Fruit fly (Drosophila melanogaster) whole organism, embryonic: ENCODE data around the gene CG5104.

Source experiments
- Antp ChIP-seq: fragments of 200-800 bp; sonication (Bioruptor generic); optimal IDR thresholded peaks from 3 replicates; lab custom pipeline; 2016; ENCODE audit warnings: missing biosample characterization, missing genetic modification characterization
- Bteb2 ChIP-seq: fragments of 200-800 bp; sonication (Bioruptor generic); optimal IDR thresholded peaks from 2 replicates; lab custom pipeline; 2016; ENCODE audit warnings: missing biosample characterization, missing genetic modification characterization
- C15 ChIP-seq: fragments of 200-800 bp; sonication (Bioruptor generic); IDR thresholded peaks from 3 replicates; pipeline ENCODE4 v1.3.6; 2022; ENCODE audit warnings: missing biosample characterization, missing genetic modification characterization
- CG12769 ChIP-seq: fragments of 200-800 bp; sonication (Bioruptor generic); optimal IDR thresholded peaks from 2 replicates; lab custom pipeline; 2019; ENCODE audit warnings: missing biosample characterization, mild to moderate bottlenecking, missing genetic modification characterization, moderate library complexity
- CG12942 ChIP-seq: fragments of 200-800 bp; sonication (Bioruptor generic); optimal IDR thresholded peaks from 3 replicates; lab custom pipeline; 2016; ENCODE audit warnings: missing biosample characterization, missing genetic modification characterization
- CG14965 ChIP-seq: fragments of 200-800 bp; sonication (Bioruptor generic); optimal IDR thresholded peaks from 2 replicates; lab custom pipeline; 2016; ENCODE audit warnings: missing biosample characterization, missing genetic modification characterization, borderline replicate concordance
- CG17359 ChIP-seq: fragments of 200-800 bp; sonication (Bioruptor generic); optimal IDR thresholded peaks from 3 replicates; lab custom pipeline; 2018; ENCODE audit warnings: missing biosample characterization, mild to moderate bottlenecking, missing genetic modification characterization, moderate library complexity
- CG17612 ChIP-seq: fragments of 200-800 bp; sonication (Bioruptor generic); IDR thresholded peaks from 2 replicates; pipeline ENCODE4 v1.3.6; 2022; ENCODE audit warnings: missing biosample characterization, missing genetic modification characterization
- CG18262 ChIP-seq: fragments of 200-800 bp; optimal IDR thresholded peaks from 3 replicates; lab custom pipeline; 2019; ENCODE audit warnings: missing biosample characterization, mild to moderate bottlenecking, missing genetic modification characterization, moderate library complexity
- CG18599 ChIP-seq: fragments of 200-800 bp; sonication (Bioruptor generic); optimal IDR thresholded peaks from 3 replicates; lab custom pipeline; 2017; ENCODE audit warnings: missing biosample characterization, missing genetic modification characterization, mild to moderate bottlenecking, moderate library complexity, missing genetic modification reagents
- CG18619 ChIP-seq: fragments of 200-800 bp; sonication (Bioruptor generic); optimal IDR thresholded peaks from 3 replicates; lab custom pipeline; 2017; ENCODE audit warnings: missing biosample characterization, mild to moderate bottlenecking, missing genetic modification characterization
- CG2116 ChIP-seq: fragments of 200-800 bp; sonication (Bioruptor generic); optimal IDR thresholded peaks from 3 replicates; lab custom pipeline; 2018; ENCODE audit warnings: missing biosample characterization, mild to moderate bottlenecking, missing genetic modification characterization
- CG30403 ChIP-seq: fragments of 200-800 bp; sonication (Bioruptor generic); optimal IDR thresholded peaks from 3 replicates; lab custom pipeline; 2016; ENCODE audit warnings: missing biosample characterization, missing genetic modification characterization
- CG32767 ChIP-seq: fragments of 200-800 bp; sonication (Bioruptor generic); IDR thresholded peaks from 2 replicates; pipeline ENCODE4 v1.3.6; 2022; ENCODE audit warnings: missing biosample characterization, missing genetic modification characterization
- CG33213 ChIP-seq: fragments of 200-800 bp; sonication (Bioruptor generic); optimal IDR thresholded peaks from 3 replicates; lab custom pipeline; 2016; ENCODE audit warnings: missing biosample characterization, missing genetic modification characterization
- CG3995 ChIP-seq: fragments of 200-800 bp; sonication (Bioruptor generic); optimal IDR thresholded peaks from 3 replicates; lab custom pipeline; 2016; ENCODE audit warnings: missing biosample characterization, missing genetic modification characterization
- CG8089 ChIP-seq: fragments of 200-800 bp; sonication (Bioruptor generic); optimal IDR thresholded peaks from 3 replicates; lab custom pipeline; 2016; ENCODE audit warnings: missing biosample characterization, missing genetic modification characterization
- CG8924 ChIP-seq: fragments of 200-800 bp; optimal IDR thresholded peaks from 3 replicates; lab custom pipeline; 2019; ENCODE audit warnings: missing biosample characterization, mild to moderate bottlenecking, missing genetic modification characterization, moderate library complexity
- CG9215 ChIP-seq: fragments of 200-800 bp; sonication (Bioruptor generic); IDR thresholded peaks from 2 replicates; pipeline ENCODE4 v1.3.6; 2022; ENCODE audit warnings: missing biosample characterization, missing genetic modification characterization
- CG9817 ChIP-seq: fragments of 200-800 bp; sonication (Bioruptor generic); optimal IDR thresholded peaks from 2 replicates; lab custom pipeline; 2018; ENCODE audit warnings: missing biosample characterization, mild to moderate bottlenecking, missing genetic modification characterization, moderate library complexity
- CoRest ChIP-seq: fragments of 200-800 bp; sonication (Bioruptor generic); optimal IDR thresholded peaks from 3 replicates; lab custom pipeline; 2018; ENCODE audit warnings: missing biosample characterization, mild to moderate bottlenecking, missing genetic modification characterization, moderate library complexity
- Dbx ChIP-seq: fragments of 200-800 bp; sonication (Bioruptor generic); IDR thresholded peaks from 3 replicates; pipeline ENCODE4 v1.3.6; 2022; ENCODE audit warnings: missing biosample characterization, missing genetic modification characterization
- Dip2 ChIP-seq: fragments of 200-800 bp; sonication (Bioruptor generic); IDR thresholded peaks from 2 replicates; pipeline ENCODE4 v1.3.6; 2022; ENCODE audit warnings: missing biosample characterization, missing genetic modification characterization
- H15 ChIP-seq: fragments of 200-800 bp; sonication (Bioruptor generic); IDR thresholded peaks from 3 replicates; pipeline ENCODE4 v1.3.6; 2022; ENCODE audit warnings: missing biosample characterization, missing genetic modification characterization
- HLH54F ChIP-seq: fragments of 200-800 bp; sonication (Bioruptor generic); optimal IDR thresholded peaks from 3 replicates; lab custom pipeline; 2016; ENCODE audit warnings: missing biosample characterization, missing genetic modification characterization
- Hand ChIP-seq: fragments of 200-800 bp; sonication (Bioruptor generic); optimal IDR thresholded peaks from 2 replicates; lab custom pipeline; 2017; ENCODE audit warnings: mild to moderate bottlenecking, missing biosample characterization, missing genetic modification reagents, missing genetic modification characterization
- Kr ChIP-seq: fragments of 200-800 bp; sonication (Bioruptor generic); optimal IDR thresholded peaks from 2 replicates; lab custom pipeline; 2017; ENCODE audit warnings: missing biosample characterization, mild to moderate bottlenecking, missing genetic modification characterization
- Lhr ChIP-seq: fragments of 200-800 bp; sonication (Bioruptor generic); optimal IDR thresholded peaks from 3 replicates; lab custom pipeline; 2017; ENCODE audit warnings: mild to moderate bottlenecking, missing biosample characterization, missing genetic modification reagents, missing genetic modification characterization
- MESR4 ChIP-seq: fragments of 200-800 bp; sonication (Bioruptor generic); optimal IDR thresholded peaks from 2 replicates; lab custom pipeline; 2018; ENCODE audit warnings: missing biosample characterization, mild to moderate bottlenecking, missing genetic modification characterization, moderate library complexity
- Myb ChIP-seq: fragments of 200-800 bp; sonication (Bioruptor generic); optimal IDR thresholded peaks from 2 replicates; lab custom pipeline; 2016; ENCODE audit warnings: missing biosample characterization, missing genetic modification characterization
- Nf-YC ChIP-seq: fragments of 200-800 bp; optimal IDR thresholded peaks from 3 replicates; lab custom pipeline; 2019; ENCODE audit warnings: missing biosample characterization, mild to moderate bottlenecking, missing genetic modification characterization, moderate library complexity
- Sox100B ChIP-seq: fragments of 200-800 bp; sonication (Bioruptor generic); optimal IDR thresholded peaks from 3 replicates; lab custom pipeline; 2018; ENCODE audit warnings: missing biosample characterization, mild to moderate bottlenecking, missing genetic modification characterization
- az2 ChIP-seq: fragments of 200-800 bp; sonication (Bioruptor generic); optimal IDR thresholded peaks from 3 replicates; lab custom pipeline; 2016; ENCODE audit warnings: missing biosample characterization, missing genetic modification characterization
- bbx ChIP-seq: fragments of 200-800 bp; sonication (Bioruptor generic); IDR thresholded peaks from 2 replicates; pipeline ENCODE4 v1.3.6; 2022; ENCODE audit warnings: missing biosample characterization, missing genetic modification characterization; ENCODE audit not compliant: partially characterized antibody
- btn ChIP-seq: fragments of 200-800 bp; sonication (Bioruptor generic); optimal IDR thresholded peaks from 2 replicates; lab custom pipeline; 2016; ENCODE audit warnings: missing biosample characterization, missing genetic modification characterization
- chn ChIP-seq: fragments of 200-800 bp; sonication (Bioruptor generic); optimal IDR thresholded peaks from 2 replicates; lab custom pipeline; 2016; ENCODE audit warnings: missing biosample characterization, missing genetic modification characterization
- ci ChIP-seq: fragments of 200-800 bp; sonication (Bioruptor generic); IDR thresholded peaks from 3 replicates; pipeline ENCODE4 v1.3.6; 2022; ENCODE audit warnings: missing biosample characterization, missing genetic modification characterization
- croc ChIP-seq: fragments of 200-800 bp; sonication (Bioruptor generic); conservative IDR thresholded peaks from 3 replicates; pipeline ENCODE4 v1.3.6; 2022; ENCODE audit warnings: missing biosample characterization, missing genetic modification characterization
- en ChIP-seq: fragments of 200-800 bp; sonication (Bioruptor generic); optimal IDR thresholded peaks from 2 replicates; lab custom pipeline; 2016; ENCODE audit warnings: missing biosample characterization, missing genetic modification characterization
- exex ChIP-seq: fragments of 200-800 bp; sonication (Bioruptor generic); optimal IDR thresholded peaks from 4 replicates; lab custom pipeline; 2018; ENCODE audit warnings: missing biosample characterization, mild to moderate bottlenecking, missing genetic modification characterization, moderate library complexity
- inv ChIP-seq: fragments of 200-800 bp; sonication (Bioruptor generic); IDR thresholded peaks from 2 replicates; pipeline ENCODE4 v1.3.6; 2022; ENCODE audit warnings: missing biosample characterization, missing genetic modification characterization; ENCODE audit not compliant: partially characterized antibody
- odd ChIP-seq: fragments of 200-800 bp; sonication (Bioruptor generic); optimal IDR thresholded peaks from 2 replicates; lab custom pipeline; 2017; ENCODE audit warnings: missing biosample characterization, mild to moderate bottlenecking, missing genetic modification characterization
- onecut ChIP-seq: fragments of 200-800 bp; sonication (Bioruptor generic); IDR thresholded peaks from 2 replicates; pipeline ENCODE4 v1.3.6; 2022; ENCODE audit warnings: missing biosample characterization, missing genetic modification characterization
- phol ChIP-seq: fragments of 200-800 bp; sonication (Bioruptor generic); optimal IDR thresholded peaks from 3 replicates; lab custom pipeline; 2018; ENCODE audit warnings: missing biosample characterization, mild to moderate bottlenecking, missing genetic modification characterization, moderate library complexity
- pzg ChIP-seq: fragments of 200-800 bp; sonication (Bioruptor generic); optimal IDR thresholded peaks from 3 replicates; lab custom pipeline; 2018; ENCODE audit warnings: missing biosample characterization, mild to moderate bottlenecking, missing genetic modification characterization, moderate library complexity
- ranshi ChIP-seq: fragments of 200-800 bp; sonication (Bioruptor generic); IDR thresholded peaks from 2 replicates; pipeline ENCODE4 v1.3.6; 2022; ENCODE audit warnings: missing biosample characterization, missing genetic modification characterization
- repo ChIP-seq: fragments of 200-800 bp; sonication (Bioruptor generic); optimal IDR thresholded peaks from 2 replicates; lab custom pipeline; 2016; ENCODE audit warnings: missing biosample characterization, missing genetic modification characterization
- sim ChIP-seq: fragments of 200-800 bp; sonication (Bioruptor generic); IDR thresholded peaks from 2 replicates; pipeline ENCODE4 v1.3.6; 2022; ENCODE audit warnings: missing biosample characterization, missing genetic modification characterization
- ttk ChIP-seq: fragments of 200-800 bp; sonication (Bioruptor generic); IDR thresholded peaks from 2 replicates; pipeline ENCODE4 v2.1.2; 2022; ENCODE audit warnings: missing biosample characterization, missing genetic modification characterization
- z ChIP-seq: fragments of 200-800 bp; sonication (Bioruptor generic); IDR thresholded peaks from 3 replicates; pipeline ENCODE4 v1.3.6; 2022; ENCODE audit warnings: missing biosample characterization, missing genetic modification characterization

Gene CG5104

DNA sequence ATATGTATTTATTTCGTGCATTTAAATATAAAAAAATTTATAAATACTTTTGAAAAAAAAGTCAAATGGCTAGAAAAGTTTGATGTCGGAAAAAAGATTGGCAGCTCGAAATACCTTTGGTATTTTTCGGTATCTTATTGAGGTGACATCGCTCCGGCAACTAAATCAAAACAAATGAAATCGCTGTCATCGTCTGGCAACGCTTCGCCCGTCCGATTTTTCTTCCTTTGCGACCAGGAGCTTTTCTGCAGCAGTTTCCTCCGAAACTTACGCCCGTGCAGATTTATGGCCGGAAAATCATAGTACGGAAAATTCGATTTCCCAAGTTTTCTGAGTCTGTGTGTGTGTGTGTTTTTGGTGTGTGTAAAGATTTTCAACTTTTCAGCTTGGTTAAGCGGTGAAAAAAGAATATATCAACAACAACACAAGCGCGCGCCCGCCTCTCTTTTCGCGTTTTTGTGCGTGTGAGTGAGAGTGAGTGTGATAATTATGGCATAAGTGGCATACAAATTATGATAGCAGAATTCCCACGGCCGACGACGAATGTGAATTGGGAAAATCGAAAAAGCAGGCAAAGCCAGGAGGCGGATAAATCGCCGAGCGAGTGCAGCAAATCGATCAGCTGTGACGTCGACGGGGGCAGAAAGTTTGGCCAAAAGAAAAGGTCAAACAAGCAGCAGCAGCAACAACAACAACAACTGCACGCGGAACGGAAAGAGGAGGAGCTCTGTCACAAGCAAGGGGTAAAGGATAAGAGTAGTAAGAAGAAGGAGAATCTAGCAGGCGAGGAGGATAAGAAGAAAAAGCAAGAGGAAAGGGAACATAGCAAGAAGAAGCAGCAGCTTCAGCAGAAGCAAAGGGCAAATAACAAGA lies 23.4 kb upstream of the CG5104 start, which contains the start of gene CG32425 (continued):
- no peak for TF ChIP-seq H15 (GFP tag; lab: Robert Waterston, UW)
- TF ChIP-seq Antp, result no peak
- TF ChIP-seq C15 (GFP tag; lab: Robert Waterston, UW), result no peak
- peak; percentile 63 for TF ChIP-seq Lhr (GFP tag; lab: Kevin White, UChicago)
- TF ChIP-seq exex (tag; lab: Kevin White, UChicago), result peak; percentile 80
- TF ChIP-seq bbx (GFP tag; lab: Robert Waterston, UW), result peak; percentile 54
- no peak for TF ChIP-seq CG14965 (GFP tag; lab: Kevin White, UChicago)
- peak; percentile 17 for TF ChIP-seq CG18262 (tag; lab: Kevin White, UChicago)
- TF ChIP-seq z (GFP tag; lab: Robert Waterston, UW), result no peak
- TF ChIP-seq CG8924 (tag; lab: Kevin White, UChicago), result no peak
- TF ChIP-seq Myb (GFP tag; lab: Kevin White, UChicago), result peak; percentile 69
- no peak for TF ChIP-seq HLH54F (GFP tag; lab: Kevin White, UChicago)
- TF ChIP-seq CG32767 (GFP tag; lab: Robert Waterston, UW), result no peak
- no peak for TF ChIP-seq Sox100B (GFP tag; lab: Kevin White, UChicago)
- peak; percentile 64 for TF ChIP-seq pzg (GFP tag; lab: Kevin White, UChicago)
- TF ChIP-seq Dbx, result peak; percentile 38; the same call in 1 of the 3 replicates
- no peak for TF ChIP-seq CG17359 (tag; lab: Kevin White, UChicago)
- no peak for TF ChIP-seq sim (GFP tag; lab: Robert Waterston, UW)
- peak; percentile 34 for TF ChIP-seq CG33213
- no peak for TF ChIP-seq Dip2 (GFP tag; lab: Robert Waterston, UW)
- TF ChIP-seq Bteb2, result no peak
- TF ChIP-seq odd (GFP tag; lab: Kevin White, UChicago), result no peak
- no peak for TF ChIP-seq croc
- TF ChIP-seq CG9817 (tag; lab: Kevin White, UChicago), result no peak
- no peak for TF ChIP-seq repo
- TF ChIP-seq chn (GFP tag; lab: Kevin White, UChicago), result no peak
- peak; percentile 44 for TF ChIP-seq CG2116 (GFP tag; lab: Kevin White, UChicago)
- TF ChIP-seq phol (tag; lab: Kevin White, UChicago), result peak; percentile 40
- TF ChIP-seq ci, result no peak
- TF ChIP-seq Hand (GFP tag; lab: Kevin White, UChicago), result no peak
- no peak for TF ChIP-seq CG9215
- no peak for TF ChIP-seq CG12942 (GFP tag; lab: Kevin White, UChicago)
- peak; percentile 23 for TF ChIP-seq MESR4 (GFP tag; lab: Kevin White, UChicago)
- TF ChIP-seq Kr, result no peak
- TF ChIP-seq btn (GFP tag; lab: Kevin White, UChicago), result no peak
- TF ChIP-seq inv (GFP tag; lab: Robert Waterston, UW), result no peak
- peak; percentile 5 for TF ChIP-seq CG18599 (GFP tag; lab: Kevin White, UChicago)
- TF ChIP-seq CG12769 (tag; lab: Kevin White, UChicago), result peak; percentile 7
- TF ChIP-seq az2, result peak; percentile 11
- no peak for TF ChIP-seq en
- 0 out of 2 replicates have a peak, but pooled peaks have one; percentile 27 for TF ChIP-seq onecut (GFP tag; lab: Robert Waterston, UW)
- TF ChIP-seq CG17612 (GFP tag; lab: Robert Waterston, UW), result no peak
- TF ChIP-seq CoRest (tag; lab: Kevin White, UChicago), result peak; percentile 36
- TF ChIP-seq CG30403 (GFP tag; lab: Kevin White, UChicago), result peak; percentile 33
- TF ChIP-seq CG18619 (GFP tag; lab: Kevin White, UChicago), result no peak
- no peak for TF ChIP-seq CG8089 (GFP tag; lab: Kevin White, UChicago)
- peak; percentile 42 for TF ChIP-seq CG3995 (GFP tag; lab: Kevin White, UChicago)
- TF ChIP-seq Nf-YC (tag; lab: Kevin White, UChicago), result peak; percentile 25
- no peak for TF ChIP-seq ranshi (GFP tag; lab: Robert Waterston, UW)
- no peak for TF ChIP-seq ttk (GFP tag; lab: Robert Waterston, UW)
